Worm (Caenorhabditis elegans): Measurements from ENCODE around the gene F58H1.6.

Gene F58H1.6

ce11 chrV:11982309-11982708 lies 39.9 kb downstream of the F58H1.6 start, which contains the start of gene rpt-1:
Gene rpt-1 (minus strand): TSS chrV:11982397.
- peak; percentile 1 for TF ChIP-seq jun-1 (tag; optimal IDR thresholded peaks at IDR 0.05)
- TF ChIP-seq nhr-85 (tag), result peak; percentile 59
- no peak for TF ChIP-seq ets-5 (GFP tag; IDR thresholded peaks at IDR 0.05)
- no peak for TF ChIP-seq vab-15 (tag; optimal IDR thresholded peaks at IDR 0.05)
- TF ChIP-seq lin-35 (GFP tag; optimal IDR thresholded peaks at IDR 0.05), result peak; percentile 91 to 97
- no peak for TF ChIP-seq tlp-1 (tag; optimal IDR thresholded peaks at IDR 0.05)
- TF ChIP-seq C16A3.4 (tag; optimal IDR thresholded peaks at IDR 0.05), result peak; percentile 73
- peak; percentile 6 for TF ChIP-seq nhr-90 (tag; optimal IDR thresholded peaks at IDR 0.05; ENCODE audit: poor library complexity)
- TF ChIP-seq zag-1 (tag; optimal IDR thresholded peaks at IDR 0.05), result no peak
- peak; percentile 42 for TF ChIP-seq lin-13 (GFP tag; optimal IDR thresholded peaks at IDR 0.05)
- no peak for TF ChIP-seq grh-1 (GFP tag; IDR thresholded peaks at IDR 0.05)
- no peak for TF ChIP-seq unc-98 (GFP tag; IDR thresholded peaks at IDR 0.05)
- no peak for TF ChIP-seq lir-3 (tag; optimal IDR thresholded peaks at IDR 0.05; ENCODE audit: poor library complexity)
- no peak for TF ChIP-seq unc-62 (GFP tag; optimal IDR thresholded peaks at IDR 0.05)
- TF ChIP-seq skn-1 (tag; optimal IDR thresholded peaks at IDR 0.05), result peak; percentile 99
- no peak for TF ChIP-seq ceh-8 (GFP tag; optimal IDR thresholded peaks at IDR 0.05)
- TF ChIP-seq aly-2 (tag; optimal IDR thresholded peaks at IDR 0.05), result peak; percentile 21
- peak; percentile 55 for TF ChIP-seq xbp-1 (tag; optimal IDR thresholded peaks at IDR 0.05)
- TF ChIP-seq sptf-1 (tag; optimal IDR thresholded peaks at IDR 0.05), result no peak
- peak; percentile 69 for TF ChIP-seq nhr-20 (tag; optimal IDR thresholded peaks at IDR 0.05)
- TF ChIP-seq nhr-47 (tag; optimal IDR thresholded peaks at IDR 0.05), result peak; percentile 65
- TF ChIP-seq ces-1 (GFP tag; optimal IDR thresholded peaks at IDR 0.05), result no peak
- TF ChIP-seq isw-1 (GFP tag; IDR thresholded peaks at IDR 0.05), result peak; percentile 52
- no peak for TF ChIP-seq fkh-10 (GFP tag; optimal IDR thresholded peaks at IDR 0.05)
- no peak for TF ChIP-seq zip-4 (GFP tag; optimal IDR thresholded peaks at IDR 0.05)
- TF ChIP-seq nhr-77 (tag; optimal IDR thresholded peaks at IDR 0.05), result peak; percentile 34
- peak; percentile 55 for TF ChIP-seq F16B12.6 (tag; optimal IDR thresholded peaks at IDR 0.05)
- TF ChIP-seq mep-1 (tag; optimal IDR thresholded peaks at IDR 0.05), result peak; percentile 74
- TF ChIP-seq elt-2 (tag; optimal IDR thresholded peaks at IDR 0.05), result no peak
- TF ChIP-seq blmp-1 (tag; optimal IDR thresholded peaks at IDR 0.05), result peak; percentile 84
- no peak for TF ChIP-seq hlh-4 (tag; optimal IDR thresholded peaks at IDR 0.05)
- TF ChIP-seq mab-9 (GFP tag; IDR thresholded peaks at IDR 0.05), result no peak
- TF ChIP-seq swsn-7 (tag; optimal IDR thresholded peaks at IDR 0.05), result peak; percentile 51
- no peak for TF ChIP-seq C04F5.9 (tag; optimal IDR thresholded peaks at IDR 0.05)
- TF ChIP-seq efl-1 (optimal IDR thresholded peaks at IDR 0.05), result peak; percentile 92 to 98
- TF ChIP-seq efl-1 (GFP tag; optimal IDR thresholded peaks at IDR 0.05 in 1 of 2), result peak; percentile 91 to 99
- peak; percentile 41 to 76 (median 71) for TF ChIP-seq ceh-82 (tag; optimal IDR thresholded peaks at IDR 0.05)
- TF ChIP-seq nhr-11 (tag; optimal IDR thresholded peaks at IDR 0.05), result no peak
- peak; percentile 49 for TF ChIP-seq nhr-19 (GFP tag; conservative IDR thresholded peaks at IDR 0.05)
- no peak for TF ChIP-seq unc-30 (tag; optimal IDR thresholded peaks at IDR 0.05)
- no peak for TF ChIP-seq nhr-84 (tag; optimal IDR thresholded peaks at IDR 0.05)
- no peak for TF ChIP-seq nhr-76 (tag; optimal IDR thresholded peaks at IDR 0.05)
- TF ChIP-seq snu-23 (GFP tag; optimal IDR thresholded peaks at IDR 0.05), result peak; percentile 68
- TF ChIP-seq mef-2 (tag; optimal IDR thresholded peaks at IDR 0.05), result no peak
- TF ChIP-seq fkh-8 (tag; optimal IDR thresholded peaks at IDR 0.05), result peak; percentile 44
- TF ChIP-seq ceh-88 (GFP tag; IDR thresholded peaks at IDR 0.05), result no peak
- TF ChIP-seq hlh-17 (GFP tag; optimal IDR thresholded peaks at IDR 0.05; ENCODE audit: borderline replicate concordance), result no peak
- no peak for TF ChIP-seq fkh-4 (tag; optimal IDR thresholded peaks at IDR 0.05; ENCODE audit: borderline replicate concordance)
- TF ChIP-seq ceh-63 (GFP tag; optimal IDR thresholded peaks at IDR 0.05), result no peak
- TF ChIP-seq fos-1 (tag; optimal IDR thresholded peaks at IDR 0.05), result peak; percentile 47
- TF ChIP-seq tbx-2 (tag; optimal IDR thresholded peaks at IDR 0.05), result peak; percentile 60
- TF ChIP-seq unc-130 (tag; optimal IDR thresholded peaks at IDR 0.05), result peak; percentile 79
- TF ChIP-seq mdl-1 (tag; optimal IDR thresholded peaks at IDR 0.05), result peak in 1 of 2 experiments; percentile 68
- peak; percentile 66 to 88 for TF ChIP-seq lsy-2 (tag; optimal IDR thresholded peaks at IDR 0.05)
